Fruit fly (Drosophila melanogaster) whole organism, wandering third instar larva: ENCODE measurements around the gene CG14075.
A peak's percentile ranks its signal among the peaks of the same experiment; 100 is the strongest.

Experiments used
- Abd-B ChIP-seq: fragments of >200 bp; optimal IDR thresholded peaks from 2 replicates; lab custom pipeline; 2017; ENCODE audit warnings: missing biosample characterization, missing genetic modification characterization
- CG32264 ChIP-seq: fragments of 200-800 bp; sonication (Bioruptor generic); optimal IDR thresholded peaks from 2 replicates; lab custom pipeline; 2016; ENCODE audit warnings: missing biosample characterization, missing genetic modification characterization
- CG9705 ChIP-seq: fragments of 200-800 bp; sonication (Bioruptor generic); optimal IDR thresholded peaks from 2 replicates; lab custom pipeline; 2018; ENCODE audit warnings: missing biosample characterization, mild to moderate bottlenecking, missing genetic modification characterization
- CrebA ChIP-seq: fragments of 200-800 bp; sonication (Bioruptor generic); optimal IDR thresholded peaks from 2 replicates; lab custom pipeline; 2016; ENCODE audit warnings: missing biosample characterization, mild to moderate bottlenecking, missing genetic modification characterization, borderline replicate concordance
- Dfd ChIP-seq: fragments of >200 bp; optimal IDR thresholded peaks from 2 replicates; lab custom pipeline; 2017; ENCODE audit warnings: missing biosample characterization, missing genetic modification characterization
- Dif ChIP-seq: fragments of 200-275, 200-300 bp; sonication (Bioruptor generic); optimal IDR thresholded peaks from 2 replicates; lab custom pipeline; 2018; ENCODE audit warnings: missing biosample characterization, missing genetic modification characterization; ENCODE audit not compliant: partially characterized antibody
- GATAd ChIP-seq: sonication (Bioruptor generic); optimal IDR thresholded peaks from 2 replicates; lab custom pipeline; 2016; ENCODE audit warnings: missing biosample characterization, missing genetic modification characterization
- HLH106 ChIP-seq: fragments of 200-800 bp; optimal IDR thresholded peaks from 3 replicates; lab custom pipeline; 2019; ENCODE audit warnings: missing biosample characterization, mild to moderate bottlenecking, missing genetic modification characterization, moderate library complexity
- Hr78 ChIP-seq: fragments of >200 bp; optimal IDR thresholded peaks from 2 replicates; lab custom pipeline; 2017; ENCODE audit warnings: missing biosample characterization, missing genetic modification characterization
- Hr83 ChIP-seq: fragments of 200-300 bp; sonication (Bioruptor generic); optimal IDR thresholded peaks from 2 replicates; lab custom pipeline; 2016; ENCODE audit warnings: missing biosample characterization, mild to moderate bottlenecking, missing genetic modification characterization, moderate library complexity; ENCODE audit not compliant: poor library complexity, severe bottlenecking
- Mio ChIP-seq: sonication (Bioruptor generic); optimal IDR thresholded peaks from 2 replicates; lab custom pipeline; 2016; ENCODE audit warnings: missing biosample characterization, missing genetic modification characterization
- Myc ChIP-seq: fragments of >200 bp; optimal IDR thresholded peaks from 2 replicates; lab custom pipeline; 2017
- N ChIP-seq: fragments of >200 bp; optimal IDR thresholded peaks from 2 replicates; lab custom pipeline; 2018; ENCODE audit warnings: missing biosample characterization, missing external identifiers, missing genetic modification characterization
- OdsH ChIP-seq: fragments of 200-800 bp; sonication (Bioruptor generic); optimal IDR thresholded peaks from 2 replicates; lab custom pipeline; 2016; ENCODE audit warnings: missing biosample characterization, mild to moderate bottlenecking, missing genetic modification characterization
- Rel ChIP-seq, 2 experiments: fragments of 200-800 bp; sonication (Bioruptor generic) in 1 of 2; optimal IDR thresholded peaks; 2 replicates in 1 of 2; 3 replicates in 1 of 2; lab custom pipeline; 2016 to 2019; ENCODE audit warnings: mild to moderate bottlenecking in 2 of 2, missing biosample characterization in 2 of 2, missing genetic modification characterization in 2 of 2, moderate library complexity in 1 of 2
- Sp1 ChIP-seq: fragments of 200-800 bp; sonication (Bioruptor generic); optimal IDR thresholded peaks from 3 replicates; lab custom pipeline; 2019; ENCODE audit warnings: missing biosample characterization, mild to moderate bottlenecking, missing genetic modification characterization, moderate library complexity
- Vsx2 ChIP-seq: fragments of 200-300, 225-300 bp; sonication (Bioruptor generic); optimal IDR thresholded peaks from 2 replicates; lab custom pipeline; 2018; ENCODE audit warnings: missing biosample characterization, missing genetic modification characterization; ENCODE audit not compliant: partially characterized antibody
- br ChIP-seq: fragments of 200-800 bp; sonication (Bioruptor generic); optimal IDR thresholded peaks from 2 replicates; lab custom pipeline; 2016; ENCODE audit warnings: missing biosample characterization, missing genetic modification characterization
- brk ChIP-seq: fragments of 200-800 bp; sonication (Bioruptor generic); optimal IDR thresholded peaks from 2 replicates; lab custom pipeline; 2016; ENCODE audit warnings: missing biosample characterization, mild to moderate bottlenecking, missing genetic modification characterization
- dmrt93B ChIP-seq: fragments of 200-800 bp; sonication (Bioruptor generic); optimal IDR thresholded peaks from 2 replicates; lab custom pipeline; 2018; ENCODE audit warnings: missing biosample characterization, mild to moderate bottlenecking, missing genetic modification characterization
- dsf ChIP-seq: sonication (Bioruptor generic); optimal IDR thresholded peaks from 2 replicates; lab custom pipeline; 2016; ENCODE audit warnings: missing biosample characterization, missing genetic modification characterization, borderline replicate concordance
- foxo ChIP-seq, 2 experiments: fragments of 200-800 bp; sonication (Bioruptor generic); optimal IDR thresholded peaks; 2 replicates in 1 of 2; 3 replicates in 1 of 2; lab custom pipeline; 2016 to 2017; ENCODE audit warnings: missing biosample characterization in 2 of 2, missing genetic modification characterization in 2 of 2
- fru ChIP-seq: fragments of 200-800 bp; sonication (Bioruptor generic); optimal IDR thresholded peaks from 3 replicates; lab custom pipeline; 2016; ENCODE audit warnings: missing biosample characterization, mild to moderate bottlenecking, missing genetic modification characterization
- jim ChIP-seq: fragments of 175-275, 200-325 bp; sonication (Bioruptor generic); optimal IDR thresholded peaks from 2 replicates; lab custom pipeline; 2016; ENCODE audit warnings: missing biosample characterization, mild to moderate bottlenecking, missing genetic modification characterization
- lola ChIP-seq: fragments of >200 bp; optimal IDR thresholded peaks from 2 replicates; lab custom pipeline; 2017; ENCODE audit warnings: missing biosample characterization, missing genetic modification characterization
- pan ChIP-seq: fragments of >200 bp; optimal IDR thresholded peaks from 2 replicates; lab custom pipeline; 2017
- psq ChIP-seq: fragments of 200-800 bp; sonication (Bioruptor generic); optimal IDR thresholded peaks from 3 replicates; lab custom pipeline; 2017; ENCODE audit warnings: missing biosample characterization, mild to moderate bottlenecking, missing genetic modification characterization, moderate library complexity
- rgr ChIP-seq: fragments of 200-800 bp; sonication (Bioruptor generic); optimal IDR thresholded peaks from 3 replicates; lab custom pipeline; 2016; ENCODE audit warnings: missing biosample characterization, mild to moderate bottlenecking, missing genetic modification characterization
- sage ChIP-seq: fragments of 200-800 bp; sonication (Bioruptor generic); optimal IDR thresholded peaks from 2 replicates; lab custom pipeline; 2016; ENCODE audit warnings: missing biosample characterization, mild to moderate bottlenecking, missing genetic modification characterization
- tai ChIP-seq: sonication (Bioruptor generic); optimal IDR thresholded peaks from 2 replicates; lab custom pipeline; 2016; ENCODE audit warnings: missing biosample characterization, missing genetic modification characterization
- usp ChIP-seq: fragments of >200 bp; optimal IDR thresholded peaks from 2 replicates; lab custom pipeline; 2017; ENCODE audit warnings: missing biosample characterization, missing genetic modification characterization
- woc ChIP-seq: sonication (Bioruptor generic); optimal IDR thresholded peaks from 2 replicates; lab custom pipeline; 2016; ENCODE audit warnings: missing biosample characterization, mild to moderate bottlenecking, missing genetic modification characterization

Gene CG14075

dm6 chr3L:18984661-18985060 lies at the start of gene CG14075:
TSS of gene CG14075 (plus strand) at chr3L:18984961.
- TF ChIP-seq Hr78 (no peak), br (no peak), sage (GFP tag; lab: Kevin White, UChicago) (no peak), usp (no peak), jim (GFP tag; lab: Kevin White, UChicago) (no peak), dsf (GFP tag; lab: Kevin White, UChicago) (no peak), woc (no peak), OdsH (GFP tag; lab: Kevin White, UChicago) (no peak), Mio (GFP tag; lab: Kevin White, UChicago) (no peak), pan (lab: Kevin White, UChicago) (no peak), Vsx2 (GFP tag; lab: Kevin White, UChicago) (no peak), Dif (GFP tag; lab: Kevin White, UChicago) (no peak), tai (no peak), Abd-B (GFP tag; lab: Kevin White, UChicago) (no peak), CG32264 (GFP tag; lab: Kevin White, UChicago) (no peak), HLH106 (no peak)

DNA sequence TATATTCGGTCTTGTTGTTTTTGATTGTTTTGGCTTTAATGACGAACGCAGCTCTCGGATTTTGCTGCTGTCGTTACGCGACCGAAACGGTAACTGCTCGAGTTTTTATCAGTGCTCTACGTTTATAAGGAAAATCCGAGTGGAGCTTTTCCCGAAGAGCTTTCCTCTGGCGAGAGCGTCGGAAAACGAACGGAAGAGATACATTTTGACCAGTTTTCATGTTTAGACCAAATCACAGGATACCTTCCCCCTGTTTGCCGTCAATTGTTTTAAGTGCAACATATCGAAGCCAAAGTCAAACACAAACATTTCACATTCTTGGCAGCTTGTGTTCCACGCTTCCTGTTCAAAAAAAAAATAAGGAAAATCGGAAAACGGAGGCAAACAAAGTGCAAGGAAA lies 38.8 kb upstream of the CG14075 start, which contains the start of gene CG32204:
CG32204 (minus strand) TSS at position 101 of the 400 bp plus-strand sequence.
- TF ChIP-seq Dfd (GFP tag; lab: Kevin White, UChicago) = no peak
- TF ChIP-seq lola = no peak
- TF ChIP-seq sage (GFP tag; lab: Kevin White, UChicago) = no peak
- no peak for TF ChIP-seq CrebA (GFP tag; lab: Kevin White, UChicago)
- no peak for TF ChIP-seq Sp1 (GFP tag; lab: Kevin White, UChicago)

- no peak for TF ChIP-seq Rel (GFP tag; optimal IDR thresholded peaks at IDR 0.05; lab: Kevin White, UChicago)
- no peak for TF ChIP-seq Rel (tag; optimal IDR thresholded peaks at IDR 0.05; lab: Kevin White, UChicago)
- TF ChIP-seq Vsx2 (GFP tag; lab: Kevin White, UChicago) = no peak
- TF ChIP-seq psq = no peak
- TF ChIP-seq Mio (GFP tag; lab: Kevin White, UChicago) = no peak
- TF ChIP-seq dmrt93B (GFP tag; lab: Kevin White, UChicago) = peak; percentile 40
- no peak for TF ChIP-seq HLH106
- no peak for TF ChIP-seq tai
- TF ChIP-seq Myc (lab: Kevin White, UChicago) = peak; percentile 9
- TF ChIP-seq N (GFP tag; lab: Kevin White, UChicago) = no peak
- no peak for TF ChIP-seq foxo (GFP tag; optimal IDR thresholded peaks at IDR 0.05; lab: Kevin White, UChicago)
- no peak for TF ChIP-seq CG32264 (GFP tag; lab: Kevin White, UChicago)
- no peak for TF ChIP-seq Hr78
- no peak for TF ChIP-seq br
Measured at dm6 chr3L:18946956-18947355, 37.8 kb upstream of the CG14075 start.

- no peak for TF ChIP-seq brk
- TF ChIP-seq Sp1 (GFP tag; lab: Kevin White, UChicago) = no peak
- TF ChIP-seq Dif (GFP tag; lab: Kevin White, UChicago) = peak; percentile 14
- TF ChIP-seq N (GFP tag; lab: Kevin White, UChicago) = peak; percentile 34
- peak; percentile 73 for TF ChIP-seq Vsx2 (GFP tag; lab: Kevin White, UChicago)
- TF ChIP-seq rgr (GFP tag; lab: Kevin White, UChicago) = no peak
- no peak for TF ChIP-seq tai
- no peak for TF ChIP-seq CG9705
- TF ChIP-seq usp = no peak
- TF ChIP-seq fru (GFP tag; lab: Kevin White, UChicago) = no peak
- TF ChIP-seq Rel (GFP tag; optimal IDR thresholded peaks at IDR 0.05; lab: Kevin White, UChicago) = no peak
- no peak for TF ChIP-seq Rel (tag; optimal IDR thresholded peaks at IDR 0.05; lab: Kevin White, UChicago)
- TF ChIP-seq Myc (lab: Kevin White, UChicago) = peak; percentile 75
- TF ChIP-seq jim (GFP tag; lab: Kevin White, UChicago) = no peak
Measured at dm6 chr3L:18949137-18949536, 35.6 kb upstream of the CG14075 start.

- TF ChIP-seq dsf (GFP tag; lab: Kevin White, UChicago) = no peak
- no peak for TF ChIP-seq Hr83 (GFP tag; lab: Kevin White, UChicago)
- TF ChIP-seq Vsx2 (GFP tag; lab: Kevin White, UChicago) = no peak
- TF ChIP-seq Hr78 = no peak
- no peak for TF ChIP-seq brk
- TF ChIP-seq Mio (GFP tag; lab: Kevin White, UChicago) = no peak
- TF ChIP-seq Dif (GFP tag; lab: Kevin White, UChicago) = no peak
- no peak for TF ChIP-seq fru (GFP tag; lab: Kevin White, UChicago)
- no peak for TF ChIP-seq foxo (GFP tag; optimal IDR thresholded peaks at IDR 0.05; lab: Kevin White, UChicago)
- TF ChIP-seq sage (GFP tag; lab: Kevin White, UChicago) = no peak
- no peak for TF ChIP-seq psq
- no peak for TF ChIP-seq pan (lab: Kevin White, UChicago)
- no peak for TF ChIP-seq GATAd (GFP tag; lab: Kevin White, UChicago)
Measured at dm6 chr3L:18950359-18950758, 34.4 kb upstream of the CG14075 start, which contains the start of gene CG6836. TSS of gene CG6836 (plus strand) at chr3L:18950629.
